Fruit fly (Drosophila melanogaster) whole organism, prepupa: ENCODE data around the gene Gyc89Da.

Source experiments
- CG10631 ChIP-seq: fragments of 200-800 bp; sonication (Bioruptor generic); optimal IDR thresholded peaks from 2 replicates; lab custom pipeline; 2016; ENCODE audit warnings: missing biosample characterization, missing genetic modification characterization
- CG10669 ChIP-seq: fragments of 200-800 bp; sonication (Bioruptor generic); optimal IDR thresholded peaks from 3 replicates; lab custom pipeline; 2018; ENCODE audit warnings: missing biosample characterization, mild to moderate bottlenecking, missing genetic modification characterization, moderate library complexity
- CG16779 ChIP-seq: fragments of 200-800 bp; sonication (Bioruptor generic); optimal IDR thresholded peaks from 3 replicates; lab custom pipeline; 2017; ENCODE audit warnings: missing biosample characterization, mild to moderate bottlenecking, missing genetic modification characterization
- CG6808 ChIP-seq: fragments of 200-800 bp; sonication (Bioruptor generic); optimal IDR thresholded peaks from 3 replicates; lab custom pipeline; 2017; ENCODE audit warnings: missing biosample characterization, missing genetic modification characterization, mild to moderate bottlenecking, moderate library complexity, missing genetic modification reagents
- CG8319 ChIP-seq: fragments of 200-800 bp; sonication (Bioruptor generic); optimal IDR thresholded peaks from 3 replicates; lab custom pipeline; 2016; ENCODE audit warnings: missing biosample characterization, missing genetic modification characterization
- CG8632 ChIP-seq: fragments of 200-800 bp; sonication (Bioruptor generic); optimal IDR thresholded peaks from 3 replicates; lab custom pipeline; 2016; ENCODE audit warnings: missing biosample characterization, missing genetic modification characterization
- Eip75B ChIP-seq: fragments of 200-800 bp; sonication (Bioruptor generic); optimal IDR thresholded peaks from 3 replicates; lab custom pipeline; 2016; ENCODE audit warnings: missing biosample characterization, missing genetic modification characterization
- Eip78C ChIP-seq: fragments of 200-800 bp; sonication (Bioruptor generic); peaks from one replicate; lab custom pipeline; 2016; ENCODE audit warnings: missing biosample characterization, missing genetic modification characterization
- Ets21C ChIP-seq: fragments of 200-800 bp; sonication (Bioruptor generic); optimal IDR thresholded peaks from 3 replicates; lab custom pipeline; 2016; ENCODE audit warnings: missing biosample characterization, missing genetic modification characterization
- Gug ChIP-seq: fragments of 200-800 bp; sonication (Bioruptor generic); IDR thresholded peaks from 2 replicates; pipeline ENCODE4 v1.3.6; 2022; ENCODE audit warnings: missing biosample characterization, missing genetic modification characterization
- Hr4 ChIP-seq: fragments of 200-800 bp; sonication (Bioruptor generic); optimal IDR thresholded peaks from 3 replicates; lab custom pipeline; 2016; ENCODE audit warnings: missing biosample characterization, missing genetic modification characterization
- Sox102F ChIP-seq: fragments of 200-800 bp; sonication (Bioruptor generic); optimal IDR thresholded peaks from 2 replicates; lab custom pipeline; 2016; ENCODE audit warnings: missing biosample characterization, mild to moderate bottlenecking, missing genetic modification characterization
- Sox14 ChIP-seq: fragments of 200-800 bp; sonication (Bioruptor generic); optimal IDR thresholded peaks from 3 replicates; lab custom pipeline; 2016; ENCODE audit warnings: missing biosample characterization, missing genetic modification characterization
- acj6 ChIP-seq: fragments of 200-800 bp; sonication (Bioruptor generic); optimal IDR thresholded peaks from 3 replicates; lab custom pipeline; 2016; ENCODE audit warnings: missing biosample characterization, missing genetic modification characterization

Gene Gyc89Da

dm6 chr3R:16524593-16525111 is 52.3 kb downstream of the Gyc89Da start (continued):
- TF ChIP-seq CG6808 (GFP tag; lab: Kevin White, UChicago) (peak; percentile 35), CG16779 (tag; lab: Kevin White, UChicago) (no peak), CG8319 (no peak), CG10631 (GFP tag; lab: Kevin White, UChicago) (no peak), Sox14 (GFP tag; lab: Kevin White, UChicago) (peak; percentile 54), Hr4 (GFP tag; lab: Kevin White, UChicago) (no peak), acj6 (peak; percentile 35), CG8632 (GFP tag; lab: Kevin White, UChicago) (no peak), Sox102F (GFP tag; lab: Kevin White, UChicago) (no peak), Ets21C (GFP tag; lab: Kevin White, UChicago) (no peak), CG10669 (GFP tag; lab: Kevin White, UChicago) (peak; percentile 53), Eip78C (GFP tag; lab: Kevin White, UChicago) (peak; percentile 82), Eip75B (GFP tag; lab: Kevin White, UChicago) (no peak), Gug (peak; percentile 37; the same call in 1 of the 2 replicates)
